Worm (Caenorhabditis elegans) whole organism, late embryonic: Measurements from ENCODE around the gene cic-1.

Experiments
- C08G9.2 ChIP-seq: sonication (generic microtip); optimal IDR thresholded peaks from 2 replicates; lab custom pipeline; 2016; ENCODE audit warnings: mild to moderate bottlenecking, missing genetic modification characterization, moderate library complexity, missing compliant biosample characterization
- C38D4.7 ChIP-seq: fragments of 200-800 bp; sonication (Bioruptor generic); optimal IDR thresholded peaks from 2 replicates; lab custom pipeline; 2018; ENCODE audit warnings: mild to moderate bottlenecking, missing genetic modification characterization, moderate library complexity, missing compliant biosample characterization
- F13H6.1 ChIP-seq: sonication (generic microtip); optimal IDR thresholded peaks from 2 replicates; lab custom pipeline; 2016; ENCODE audit warnings: missing genetic modification characterization, missing compliant biosample characterization
- K02D7.2 ChIP-seq: sonication (generic microtip); optimal IDR thresholded peaks from 2 replicates; lab custom pipeline; 2017; ENCODE audit warnings: mild to moderate bottlenecking, missing genetic modification characterization, missing compliant biosample characterization
- K09A11.1 ChIP-seq: sonication (generic microtip); optimal IDR thresholded peaks from 2 replicates; lab custom pipeline; 2017; ENCODE audit warnings: antibody characterized with exemption, mild to moderate bottlenecking, missing genetic modification characterization, missing compliant biosample characterization; ENCODE audit not compliant: insufficient read depth
- T23F11.4 ChIP-seq: fragments of 200-800 bp; sonication (Bioruptor generic); optimal IDR thresholded peaks from 2 replicates; lab custom pipeline; 2018; ENCODE audit warnings: mild to moderate bottlenecking, missing genetic modification characterization, missing compliant biosample characterization
- Y22D7AL.16 ChIP-seq: sonication (generic microtip); optimal IDR thresholded peaks from 2 replicates; lab custom pipeline; 2016; ENCODE audit warnings: missing genetic modification characterization, missing compliant biosample characterization
- ahr-1 ChIP-seq: sonication (generic microtip); optimal IDR thresholded peaks from 2 replicates; lab custom pipeline; 2016; ENCODE audit warnings: missing genetic modification characterization, missing compliant biosample characterization
- ceh-14 ChIP-seq: sonication (generic microtip); optimal IDR thresholded peaks from 2 replicates; lab custom pipeline; 2016; ENCODE audit warnings: missing genotype, missing genetic modification characterization, missing compliant biosample characterization
- ceh-19 ChIP-seq: fragments of 200-800 bp; sonication (Bioruptor generic); optimal IDR thresholded peaks from 2 replicates; lab custom pipeline; 2018; ENCODE audit warnings: mild to moderate bottlenecking, missing genetic modification characterization, missing compliant biosample characterization
- ceh-30 ChIP-seq: fragments of 150-350 bp; optimal IDR thresholded peaks from 2 replicates; lab custom pipeline; 2014; ENCODE audit warnings: missing biosample characterization, missing genetic modification characterization
- ceh-48 ChIP-seq: sonication (generic microtip); optimal IDR thresholded peaks from 2 replicates; lab custom pipeline; 2016; ENCODE audit warnings: missing genetic modification characterization, inconsistent platforms, missing compliant biosample characterization
- che-1 ChIP-seq: sonication (generic microtip); optimal IDR thresholded peaks from 2 replicates; lab custom pipeline; 2016; ENCODE audit warnings: mild to moderate bottlenecking, missing genetic modification characterization, missing compliant biosample characterization
- dmd-4 ChIP-seq: sonication (generic microtip); optimal IDR thresholded peaks from 2 replicates; lab custom pipeline; 2016; ENCODE audit warnings: borderline replicate concordance, missing genetic modification characterization, missing compliant biosample characterization
- dve-1 ChIP-seq: sonication (generic microtip); optimal IDR thresholded peaks from 2 replicates; lab custom pipeline; 2017; ENCODE audit warnings: antibody characterized with exemption, mild to moderate bottlenecking, missing genetic modification characterization, missing compliant biosample characterization
- elt-2 ChIP-seq: sonication (generic microtip); optimal IDR thresholded peaks from 2 replicates; lab custom pipeline; 2016; ENCODE audit warnings: missing genetic modification reagents, missing genetic modification characterization, missing compliant biosample characterization
- fax-1 ChIP-seq: sonication (generic microtip); optimal IDR thresholded peaks from 2 replicates; lab custom pipeline; 2016; ENCODE audit warnings: missing genotype, missing genetic modification characterization, missing compliant biosample characterization
- gmeb-2 ChIP-seq: sonication (generic microtip); optimal IDR thresholded peaks from 2 replicates; lab custom pipeline; 2016; ENCODE audit warnings: missing genetic modification characterization, inconsistent platforms, missing compliant biosample characterization
- hlh-13 ChIP-seq: fragments of 200-800 bp; sonication (Bioruptor generic); optimal IDR thresholded peaks from 2 replicates; lab custom pipeline; 2018; ENCODE audit warnings: mild to moderate bottlenecking, missing genetic modification characterization, missing compliant biosample characterization
- hlh-15 ChIP-seq: sonication (generic microtip); optimal IDR thresholded peaks from 2 replicates; lab custom pipeline; 2016; ENCODE audit warnings: missing genetic modification characterization, missing compliant biosample characterization
- hlh-30 ChIP-seq: sonication (generic microtip); optimal IDR thresholded peaks from 2 replicates; lab custom pipeline; 2017; ENCODE audit warnings: antibody characterized with exemption, missing genetic modification characterization, missing compliant biosample characterization; ENCODE audit not compliant: insufficient read depth
- hlh-8 ChIP-seq: sonication (generic microtip); optimal IDR thresholded peaks from 2 replicates; lab custom pipeline; 2016; ENCODE audit warnings: missing genotype, missing genetic modification characterization, missing compliant biosample characterization
- lin-11 ChIP-seq: fragments of 200-800 bp; sonication (Bioruptor generic); optimal IDR thresholded peaks from 2 replicates; lab custom pipeline; 2018; ENCODE audit warnings: mild to moderate bottlenecking, missing genetic modification characterization, missing compliant biosample characterization
- madf-2 ChIP-seq: sonication (generic microtip); optimal IDR thresholded peaks from 2 replicates; lab custom pipeline; 2017; ENCODE audit warnings: missing genetic modification characterization, missing compliant biosample characterization
- nfya-1 ChIP-seq: sonication (generic microtip); optimal IDR thresholded peaks from 2 replicates; lab custom pipeline; 2017; ENCODE audit warnings: missing genetic modification characterization, mild to moderate bottlenecking, missing compliant biosample characterization, antibody characterized with exemption, moderate library complexity
- nhr-232 ChIP-seq: sonication (generic microtip); optimal IDR thresholded peaks from 2 replicates; lab custom pipeline; 2016; ENCODE audit warnings: missing genetic modification characterization, missing compliant biosample characterization
- npax-4 ChIP-seq: sonication (generic microtip); optimal IDR thresholded peaks from 2 replicates; lab custom pipeline; 2016; ENCODE audit warnings: missing genetic modification characterization, missing compliant biosample characterization
- pag-3 ChIP-seq: sonication (generic microtip); optimal IDR thresholded peaks from 2 replicates; lab custom pipeline; 2016; ENCODE audit warnings: missing compliant biosample characterization, missing genetic modification characterization, borderline replicate concordance
- pat-9 ChIP-seq: fragments of 200-800 bp; sonication (Bioruptor generic); optimal IDR thresholded peaks from 2 replicates; lab custom pipeline; 2018; ENCODE audit warnings: mild to moderate bottlenecking, missing genetic modification characterization, moderate library complexity, missing compliant biosample characterization
- pha-2 ChIP-seq: sonication (generic microtip); optimal IDR thresholded peaks from 2 replicates; lab custom pipeline; 2017; ENCODE audit warnings: mild to moderate bottlenecking, missing genetic modification characterization, missing compliant biosample characterization
- pha-4 ChIP-seq: fragments of 150-350 bp; optimal IDR thresholded peaks from 2 replicates; lab custom pipeline; 2018; ENCODE audit warnings: missing biosample characterization, missing genetic modification reagents, missing genetic modification characterization
- pqm-1 ChIP-seq: sonication (generic microtip); optimal IDR thresholded peaks from 2 replicates; lab custom pipeline; 2016; ENCODE audit warnings: missing genetic modification characterization, missing compliant biosample characterization
- pros-1 ChIP-seq: fragments of 150-350 bp; optimal IDR thresholded peaks from 2 replicates; lab custom pipeline; 2014; ENCODE audit warnings: missing biosample characterization, missing genetic modification reagents, missing genetic modification characterization
- rnt-1 ChIP-seq: sonication (generic microtip); optimal IDR thresholded peaks from 2 replicates; lab custom pipeline; 2016; ENCODE audit warnings: missing genetic modification characterization, missing compliant biosample characterization
- sdc-2 ChIP-seq: sonication (generic microtip); optimal IDR thresholded peaks from 2 replicates; lab custom pipeline; 2016; ENCODE audit warnings: missing genotype, missing genetic modification characterization, missing compliant biosample characterization
- tbx-2 ChIP-seq: sonication (generic microtip); optimal IDR thresholded peaks from 2 replicates; lab custom pipeline; 2016; ENCODE audit warnings: missing genetic modification characterization, missing compliant biosample characterization
- unc-3 ChIP-seq, 2 experiments: fragments of 200-800 bp in 1 of 2; sonication (Bioruptor generic) in 1 of 2; sonication (generic microtip) in 1 of 2; conservative IDR thresholded peaks in 1 of 2; optimal IDR thresholded peaks in 1 of 2; 2 replicates each; pipeline versions ENCODE4 v1.3.6 to Lab custom; 2016 to 2022; ENCODE audit warnings: missing compliant biosample characterization in 2 of 2, missing genetic modification characterization in 2 of 2, missing genetic modification reagents in 1 of 2
- unc-55 ChIP-seq: sonication (generic microtip); optimal IDR thresholded peaks from 2 replicates; lab custom pipeline; 2017; ENCODE audit warnings: missing biosample characterization, missing genetic modification reagents, missing genetic modification characterization
- unc-86 ChIP-seq: sonication (generic microtip); optimal IDR thresholded peaks from 2 replicates; lab custom pipeline; 2016; ENCODE audit warnings: missing genetic modification characterization, missing compliant biosample characterization
- ztf-16 ChIP-seq: sonication (generic microtip); optimal IDR thresholded peaks from 2 replicates; lab custom pipeline; 2017; ENCODE audit warnings: missing genetic modification characterization, missing compliant biosample characterization

Gene cic-1

DNA sequence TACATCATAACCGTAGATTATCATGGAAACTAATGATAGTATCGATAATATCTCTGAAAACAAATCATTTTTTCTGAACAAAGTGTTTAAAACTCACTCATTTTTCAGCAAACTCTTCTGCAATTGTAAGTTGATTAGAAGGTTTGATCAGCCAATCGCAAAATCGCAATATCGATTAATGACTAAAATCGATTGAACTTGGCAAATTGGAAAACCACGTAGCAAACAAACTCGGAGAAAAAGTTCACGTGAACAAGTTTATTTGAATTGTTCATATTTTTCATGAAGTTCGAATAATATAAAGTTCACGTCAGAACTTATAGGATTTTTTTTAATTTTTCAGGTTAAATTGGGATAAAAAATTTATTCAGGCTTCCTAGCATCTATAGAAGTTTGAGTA lies 29.2 kb downstream of the cic-1 start, which contains the start of gene H04J21.1:
TSS of gene H04J21.1 (minus strand) at position 101 of the 400 bp plus-strand sequence.
- TF ChIP-seq pha-2 (tag; lab: Kevin White, UChicago), result no peak
- TF ChIP-seq ztf-16 (tag; lab: Kevin White, UChicago), result no peak
- no peak for TF ChIP-seq dve-1 (tag; lab: Kevin White, UChicago)
- no peak for TF ChIP-seq che-1 (tag; lab: Kevin White, UChicago)
- no peak for TF ChIP-seq C08G9.2
- TF ChIP-seq tbx-2 (tag; lab: Kevin White, UChicago), result no peak
- TF ChIP-seq gmeb-2 (tag; lab: Kevin White, UChicago), result no peak
- TF ChIP-seq T23F11.4 (GFP tag; lab: Kevin White, UChicago), result no peak
- no peak for TF ChIP-seq pat-9 (tag; lab: Kevin White, UChicago)
- TF ChIP-seq K09A11.1 (tag; lab: Kevin White, UChicago), result no peak
- TF ChIP-seq hlh-30 (tag; lab: Kevin White, UChicago), result no peak
- TF ChIP-seq lin-11 (tag; lab: Kevin White, UChicago), result no peak
- TF ChIP-seq nhr-232, result no peak
- TF ChIP-seq pag-3 (tag; lab: Kevin White, UChicago), result no peak
- no peak for TF ChIP-seq nfya-1
- TF ChIP-seq Y22D7AL.16, result no peak
- TF ChIP-seq hlh-15 (tag; lab: Kevin White, UChicago), result no peak
- TF ChIP-seq ceh-19, result no peak
- TF ChIP-seq hlh-13 (GFP tag; lab: Kevin White, UChicago), result no peak
- TF ChIP-seq elt-2, result no peak

DNA sequence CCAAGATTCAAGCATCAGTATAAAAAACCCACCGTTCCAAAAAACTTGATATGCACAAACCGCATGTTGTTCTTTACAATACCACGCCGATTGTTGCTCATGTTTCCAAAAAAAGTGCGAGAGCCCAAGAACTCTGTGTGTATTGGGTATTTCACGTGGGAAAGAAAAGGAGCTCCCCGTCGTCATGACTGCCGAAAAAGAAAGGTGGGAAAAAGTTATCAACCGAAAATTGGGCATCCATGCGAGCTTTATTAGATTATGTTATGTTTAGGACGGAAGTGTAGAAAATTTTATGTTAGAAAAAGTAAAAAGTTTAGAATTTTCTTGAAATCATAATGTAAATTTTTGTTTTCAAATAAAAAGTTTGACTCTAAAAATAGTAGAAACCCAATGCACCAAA lies 32.6 kb downstream of the cic-1 start, which contains the start of gene H04J21.4:
TSS of gene H04J21.4 (minus strand) at position 101 of the 400 bp plus-strand sequence.
- no peak for TF ChIP-seq hlh-15 (tag; lab: Kevin White, UChicago)
- TF ChIP-seq unc-55, result no peak
- TF ChIP-seq che-1 (tag; lab: Kevin White, UChicago), result no peak
- no peak for TF ChIP-seq pat-9 (tag; lab: Kevin White, UChicago)
- TF ChIP-seq hlh-8 (tag; lab: Kevin White, UChicago), result no peak
- no peak for TF ChIP-seq ceh-19
- no peak for TF ChIP-seq elt-2
- no peak for TF ChIP-seq K02D7.2 (tag; lab: Kevin White, UChicago)
- TF ChIP-seq unc-86 (tag; lab: Kevin White, UChicago), result no peak
- TF ChIP-seq lin-11 (tag; lab: Kevin White, UChicago), result no peak
- TF ChIP-seq sdc-2 (tag; lab: Kevin White, UChicago), result no peak
- no peak for TF ChIP-seq ceh-30 (tag; lab: Kevin White, UChicago)
- TF ChIP-seq C38D4.7, result no peak
- TF ChIP-seq pros-1 (tag; lab: Kevin White, UChicago), result no peak
- no peak for TF ChIP-seq npax-4 (tag; lab: Kevin White, UChicago)

DNA sequence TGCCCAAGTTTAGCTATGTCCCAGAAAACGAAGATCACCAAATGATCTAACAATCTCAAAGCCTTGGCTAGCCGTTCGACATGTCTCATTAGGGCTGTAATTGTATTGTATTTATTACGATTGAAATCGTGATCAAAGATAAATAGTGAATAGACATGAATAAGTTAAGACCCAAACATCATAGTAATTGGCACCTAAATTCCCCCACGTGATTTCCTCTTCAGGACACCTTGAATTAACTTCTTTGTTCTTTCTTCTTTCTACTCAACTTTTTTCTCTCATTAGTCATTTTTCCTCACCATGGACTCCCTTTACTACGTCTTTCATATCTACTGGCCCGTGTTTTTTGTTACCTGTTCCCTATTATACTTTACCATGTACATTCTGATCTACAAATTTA lies 38.4 kb downstream of the cic-1 start, which contains the start of gene srd-69:
TSS of gene srd-69 (plus strand) at position 301 of the 400 bp plus-strand sequence.
- TF ChIP-seq pha-4, result no peak
- TF ChIP-seq nhr-232, result no peak
- TF ChIP-seq madf-2 (tag; lab: Kevin White, UChicago), result no peak
- no peak for TF ChIP-seq ahr-1
- no peak for TF ChIP-seq pag-3 (tag; lab: Kevin White, UChicago)
- TF ChIP-seq fax-1 (tag; lab: Kevin White, UChicago), result no peak
- no peak for TF ChIP-seq ceh-14 (tag; lab: Kevin White, UChicago)
- no peak for TF ChIP-seq pqm-1 (tag; lab: Kevin White, UChicago)
- TF ChIP-seq unc-55, result no peak
- TF ChIP-seq rnt-1, result no peak
- no peak for TF ChIP-seq gmeb-2 (tag; lab: Kevin White, UChicago)
- TF ChIP-seq lin-11 (tag; lab: Kevin White, UChicago), result no peak
- no peak for TF ChIP-seq dmd-4 (tag; lab: Kevin White, UChicago)
- no peak for TF ChIP-seq ceh-19
- no peak for TF ChIP-seq K09A11.1 (tag; lab: Kevin White, UChicago)
- no peak for TF ChIP-seq ceh-48
- TF ChIP-seq che-1 (tag; lab: Kevin White, UChicago), result no peak
- no peak for TF ChIP-seq unc-3 (GFP tag; conservative IDR thresholded peaks at IDR 0.05; lab: Robert Waterston, UW)
- TF ChIP-seq unc-3 (tag; optimal IDR thresholded peaks at IDR 0.05; lab: Kevin White, UChicago), result no peak
- no peak for TF ChIP-seq F13H6.1 (tag; lab: Kevin White, UChicago)
- no peak for TF ChIP-seq C08G9.2
